Worm (Caenorhabditis elegans) whole organism, young adult: ENCODE measurements around the gene cpi-2.

Experiments
- C17E4.6 ChIP-seq: fragments of 200-800 bp; sonication (Bioruptor generic); IDR thresholded peaks from 2 replicates; pipeline ENCODE4 v1.3.6; 2022; ENCODE audit warnings: missing genetic modification reagents, missing genetic modification characterization, missing compliant biosample characterization
- D2030.7 ChIP-seq: fragments of 200-800 bp; sonication (Bioruptor generic); IDR thresholded peaks from 2 replicates; pipeline ENCODE4 v1.3.6; 2022; ENCODE audit warnings: missing genetic modification reagents, missing genetic modification characterization, missing compliant biosample characterization
- F39B2.1 ChIP-seq: fragments of 200-800 bp; sonication (Bioruptor generic); IDR thresholded peaks from 2 replicates; pipeline ENCODE4 v1.3.6; 2022; ENCODE audit warnings: missing genetic modification reagents, missing genetic modification characterization, missing compliant biosample characterization
- Y79H2A.3 ChIP-seq: fragments of 200-800 bp; sonication (Bioruptor generic); conservative IDR thresholded peaks from 2 replicates; pipeline ENCODE4 v1.3.6; 2022; ENCODE audit warnings: missing genetic modification reagents, missing genetic modification characterization, missing compliant biosample characterization
- atf-7 ChIP-seq: sonication (generic microtip); optimal IDR thresholded peaks from 2 replicates; lab custom pipeline; 2017; ENCODE audit warnings: mild to moderate bottlenecking, missing genetic modification characterization, missing compliant biosample characterization
- attf-3 ChIP-seq: fragments of 200-800 bp; sonication (Bioruptor generic); conservative IDR thresholded peaks from 2 replicates; pipeline ENCODE4 v1.3.6; 2022; ENCODE audit warnings: missing genetic modification reagents, missing genetic modification characterization, missing compliant biosample characterization
- cebp-1 ChIP-seq, 2 experiments: fragments of 200-800 bp in 1 of 2; sonication (Bioruptor generic) in 1 of 2; sonication (generic microtip) in 1 of 2; IDR thresholded peaks in 1 of 2; optimal IDR thresholded peaks in 1 of 2; 2 replicates each; pipeline versions ENCODE4 v1.3.6 to Lab custom; 2017 to 2022; ENCODE audit warnings: missing compliant biosample characterization in 2 of 2, missing genetic modification characterization in 2 of 2, mild to moderate bottlenecking in 1 of 2, missing genetic modification reagents in 1 of 2, moderate library complexity in 1 of 2
- ceh-100 ChIP-seq: fragments of 200-800 bp; sonication (Bioruptor generic); IDR thresholded peaks from 2 replicates; pipeline ENCODE4 v1.3.6; 2022; ENCODE audit warnings: missing genetic modification reagents, missing genetic modification characterization, missing compliant biosample characterization
- ceh-40 ChIP-seq: fragments of 200-800 bp; sonication (Bioruptor generic); IDR thresholded peaks from 2 replicates; pipeline ENCODE4 v1.3.6; 2022; ENCODE audit warnings: missing genetic modification characterization, missing compliant biosample characterization
- dox-1 ChIP-seq: fragments of 200-800 bp; sonication (Bioruptor generic); IDR thresholded peaks from 2 replicates; pipeline ENCODE4 v1.3.6; 2022; ENCODE audit warnings: missing genetic modification reagents, missing genetic modification characterization, missing compliant biosample characterization
- egl-44 ChIP-seq: fragments of 200-800 bp; sonication (Bioruptor generic); IDR thresholded peaks from 2 replicates; pipeline ENCODE4 v1.3.6; 2022; ENCODE audit warnings: missing genetic modification reagents, missing genetic modification characterization, missing compliant biosample characterization
- egrh-3 ChIP-seq: fragments of 200-800 bp; sonication (Bioruptor generic); IDR thresholded peaks from 2 replicates; pipeline ENCODE4 v1.3.6; 2022; ENCODE audit warnings: missing genetic modification reagents, missing genetic modification characterization, missing compliant biosample characterization
- ekl-4 ChIP-seq: fragments of 200-800 bp; sonication (Bioruptor generic); IDR thresholded peaks from 2 replicates; pipeline ENCODE4 v1.3.6; 2022; ENCODE audit warnings: missing genetic modification reagents, missing genetic modification characterization, missing compliant biosample characterization
- ets-4 ChIP-seq: fragments of 200-800 bp; sonication (Bioruptor generic); optimal IDR thresholded peaks from 2 replicates; lab custom pipeline; 2018; ENCODE audit warnings: mild to moderate bottlenecking, missing genetic modification characterization, missing compliant biosample characterization
- fkh-3 ChIP-seq: sonication (generic microtip); optimal IDR thresholded peaks from 2 replicates; lab custom pipeline; 2016; ENCODE audit warnings: mild to moderate bottlenecking, missing genetic modification characterization, missing compliant biosample characterization
- gei-17 ChIP-seq: fragments of 200-800 bp; sonication (Bioruptor generic); optimal IDR thresholded peaks from 2 replicates; lab custom pipeline; 2018; ENCODE audit warnings: mild to moderate bottlenecking, missing genetic modification characterization, missing compliant biosample characterization
- hlh-12 ChIP-seq: sonication (generic microtip); optimal IDR thresholded peaks from 2 replicates; lab custom pipeline; 2016; ENCODE audit warnings: missing genetic modification characterization, missing compliant biosample characterization
- hmg-1.2 ChIP-seq: fragments of 200-800 bp; sonication (Bioruptor generic); IDR thresholded peaks from 2 replicates; pipeline ENCODE4 v1.3.6; 2022; ENCODE audit warnings: missing genetic modification reagents, missing genetic modification characterization, missing compliant biosample characterization
- hmg-20 ChIP-seq: fragments of 200-800 bp; sonication (Bioruptor generic); IDR thresholded peaks from 2 replicates; pipeline ENCODE4 v1.3.6; 2022; ENCODE audit warnings: missing genetic modification reagents, missing genetic modification characterization, missing compliant biosample characterization
- hrde-1 ChIP-seq: sonication (generic microtip); optimal IDR thresholded peaks from 2 replicates; lab custom pipeline; 2016; ENCODE audit warnings: missing genetic modification characterization, mild to moderate bottlenecking, missing compliant biosample characterization, moderate library complexity, missing genotype, missing genetic modification reagents, borderline replicate concordance
- lag-1 ChIP-seq: fragments of 200-800 bp; sonication (Bioruptor generic); IDR thresholded peaks from 2 replicates; pipeline ENCODE4 v1.3.6; 2022; ENCODE audit warnings: missing genetic modification reagents, missing genetic modification characterization, missing compliant biosample characterization
- madf-3 ChIP-seq: fragments of 200-800 bp; sonication (Bioruptor generic); IDR thresholded peaks from 2 replicates; pipeline ENCODE4 v1.3.6; 2022; ENCODE audit warnings: missing genetic modification reagents, missing genetic modification characterization, missing compliant biosample characterization
- madf-6 ChIP-seq: fragments of 200-800 bp; sonication (Bioruptor generic); IDR thresholded peaks from 2 replicates; pipeline ENCODE4 v1.3.6; 2022; ENCODE audit warnings: missing genetic modification reagents, missing genetic modification characterization, missing compliant biosample characterization
- mcd-1 ChIP-seq: fragments of 200-800 bp; sonication (Bioruptor generic); IDR thresholded peaks from 2 replicates; pipeline ENCODE4 v1.3.6; 2022; ENCODE audit warnings: missing genetic modification reagents, missing genetic modification characterization, missing compliant biosample characterization
- mel-28 ChIP-seq: sonication (generic microtip); optimal IDR thresholded peaks from 2 replicates; lab custom pipeline; 2016; ENCODE audit warnings: borderline replicate concordance, mild to moderate bottlenecking, missing genetic modification characterization, missing compliant biosample characterization
- nfya-1 ChIP-seq: sonication (generic microtip); optimal IDR thresholded peaks from 2 replicates; lab custom pipeline; 2017; ENCODE audit warnings: antibody characterized with exemption, missing compliant biosample characterization, missing genetic modification characterization, borderline replicate concordance; ENCODE audit not compliant: insufficient read depth
- nfyb-1 ChIP-seq: fragments of 200-800 bp; sonication (Bioruptor generic); IDR thresholded peaks from 2 replicates; pipeline ENCODE4 v1.3.6; 2022; ENCODE audit warnings: missing genetic modification reagents, missing genetic modification characterization, missing compliant biosample characterization
- nhr-27 ChIP-seq: fragments of 200-800 bp; sonication (Bioruptor generic); optimal IDR thresholded peaks from 2 replicates; lab custom pipeline; 2018; ENCODE audit warnings: mild to moderate bottlenecking, missing genetic modification characterization, moderate library complexity, missing compliant biosample characterization
- pbrm-1 ChIP-seq: fragments of 200-800 bp; sonication (Bioruptor generic); IDR thresholded peaks from 2 replicates; pipeline ENCODE4 v1.3.6; 2022; ENCODE audit warnings: missing genetic modification reagents, missing genetic modification characterization, missing compliant biosample characterization
- rcor-1 ChIP-seq: fragments of 200-800 bp; sonication (Bioruptor generic); IDR thresholded peaks from 2 replicates; pipeline ENCODE4 v1.3.6; 2022; ENCODE audit warnings: missing genetic modification reagents, missing genetic modification characterization, missing compliant biosample characterization
- rpc-1 ChIP-seq, 2 experiments: fragments of 150-350 bp in 1 of 2; sonication (generic microtip) in 1 of 2; optimal IDR thresholded peaks; 2 replicates each; lab custom pipeline; 2014 to 2018; ENCODE audit warnings: missing biosample characterization in 1 of 2, missing genetic modification characterization in 1 of 2, missing genetic modification reagents in 1 of 2, missing genotype in 1 of 2
- snpc-1.3 ChIP-seq: sonication (generic microtip); optimal IDR thresholded peaks from 2 replicates; lab custom pipeline; 2017; ENCODE audit warnings: missing genetic modification characterization, mild to moderate bottlenecking, missing compliant biosample characterization, antibody characterized with exemption, moderate library complexity, missing genotype, missing genetic modification reagents; ENCODE audit not compliant: insufficient read depth
- tbp1 ChIP-seq: fragments of 200-800 bp; sonication (Bioruptor generic); optimal IDR thresholded peaks from 2 replicates; lab custom pipeline; 2018; ENCODE audit warnings: mild to moderate bottlenecking, missing genetic modification characterization, missing compliant biosample characterization
- xnd-1 ChIP-seq: sonication (generic microtip); optimal IDR thresholded peaks from 2 replicates; lab custom pipeline; 2016; ENCODE audit warnings: missing genotype, missing genetic modification reagents, missing genetic modification characterization, missing compliant biosample characterization
- zfh-2 ChIP-seq: fragments of 200-800 bp; sonication (Bioruptor generic); conservative IDR thresholded peaks from 2 replicates; pipeline ENCODE4 v1.3.6; 2022; ENCODE audit warnings: missing genetic modification reagents, missing genetic modification characterization, missing compliant biosample characterization
- ztf-18 ChIP-seq: sonication (generic microtip); optimal IDR thresholded peaks from 2 replicates; lab custom pipeline; 2016; ENCODE audit warnings: missing genotype, mild to moderate bottlenecking, missing genetic modification characterization, missing compliant biosample characterization

cpi-2 gene

DNA sequence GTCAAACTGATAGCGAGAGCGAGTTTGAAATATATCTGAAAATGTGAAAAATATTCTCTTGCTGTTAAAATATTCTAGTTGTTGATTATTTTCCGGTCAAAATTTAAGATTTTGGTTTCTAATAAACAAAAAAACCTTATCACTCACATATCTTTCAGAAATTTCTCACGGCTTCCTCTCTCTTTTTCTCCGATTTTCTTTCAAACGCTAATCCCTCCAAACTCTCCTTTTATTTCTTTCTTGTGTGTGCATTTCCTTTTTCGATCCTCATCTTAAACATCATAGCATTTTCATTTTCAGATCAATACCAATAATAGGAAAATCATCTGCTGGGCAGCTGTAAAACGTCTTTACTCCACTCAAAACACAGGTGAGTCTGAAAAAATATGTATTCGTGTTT lies 40.6 kb upstream of the cpi-2 start, which contains the start of gene fos-1:
TSS of gene fos-1 (plus strand) at position 301 of the 400 bp plus-strand sequence.
- TF ChIP-seq fkh-3 (tag; lab: Kevin White, UChicago) (no peak), egrh-3 (GFP tag; lab: Robert Waterston, UW) (no peak), ztf-18 (tag; lab: Kevin White, UChicago) (no peak), attf-3 (GFP tag; lab: Robert Waterston, UW) (no peak), tbp1 (GFP tag; lab: Kevin White, UChicago) (no peak), xnd-1 (tag; lab: Kevin White, UChicago) (no peak), ekl-4 (GFP tag; lab: Robert Waterston, UW) (no peak), mel-28 (tag; lab: Kevin White, UChicago) (no peak), hrde-1 (no peak), mcd-1 (GFP tag; lab: Robert Waterston, UW) (no peak), nfya-1 (no peak), Y79H2A.3 (GFP tag; lab: Robert Waterston, UW) (no peak), ets-4 (GFP tag; lab: Kevin White, UChicago) (no peak), rpc-1 (optimal IDR thresholded peaks at IDR 0.05; lab: Kevin White, UChicago) (no peak), rpc-1 (tag; optimal IDR thresholded peaks at IDR 0.05; lab: Kevin White, UChicago) (no peak), gei-17 (GFP tag; lab: Kevin White, UChicago) (no peak), hmg-1.2 (GFP tag; lab: Robert Waterston, UW) (no peak), madf-6 (GFP tag; lab: Robert Waterston, UW) (no peak), nhr-27 (no peak), C17E4.6 (no peak), D2030.7 (GFP tag; lab: Robert Waterston, UW) (no peak)

DNA sequence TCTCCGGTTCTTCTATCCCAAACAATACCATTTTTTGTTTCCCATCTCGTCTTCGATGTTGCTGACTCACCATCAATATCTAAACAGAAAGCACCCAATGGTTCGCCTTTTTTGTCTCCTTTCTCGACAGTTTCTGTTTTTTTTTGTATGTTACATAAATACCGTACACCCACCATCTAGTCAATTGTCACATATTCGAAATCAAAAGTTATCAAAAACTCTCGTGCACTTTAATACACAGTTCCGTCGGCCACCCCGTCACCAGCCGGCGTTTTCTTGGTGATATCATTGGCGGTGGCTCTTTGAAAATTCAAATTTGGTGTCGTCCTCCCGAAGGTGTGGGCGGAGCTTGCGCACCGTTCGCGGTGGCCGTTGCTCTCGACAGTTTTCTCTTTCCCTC lies 35.9 kb upstream of the cpi-2 start:
- no peak for TF ChIP-seq F39B2.1 (GFP tag; lab: Robert Waterston, UW)
- no peak for TF ChIP-seq atf-7 (tag; lab: Kevin White, UChicago)
- no peak for TF ChIP-seq ekl-4 (GFP tag; lab: Robert Waterston, UW)
- TF ChIP-seq madf-3 (GFP tag; lab: Robert Waterston, UW), result no peak
- no peak for TF ChIP-seq hlh-12 (tag; lab: Kevin White, UChicago)
- peak; percentile 63; the same call in 1 of the 2 replicates for TF ChIP-seq zfh-2 (GFP tag; lab: Robert Waterston, UW)

DNA sequence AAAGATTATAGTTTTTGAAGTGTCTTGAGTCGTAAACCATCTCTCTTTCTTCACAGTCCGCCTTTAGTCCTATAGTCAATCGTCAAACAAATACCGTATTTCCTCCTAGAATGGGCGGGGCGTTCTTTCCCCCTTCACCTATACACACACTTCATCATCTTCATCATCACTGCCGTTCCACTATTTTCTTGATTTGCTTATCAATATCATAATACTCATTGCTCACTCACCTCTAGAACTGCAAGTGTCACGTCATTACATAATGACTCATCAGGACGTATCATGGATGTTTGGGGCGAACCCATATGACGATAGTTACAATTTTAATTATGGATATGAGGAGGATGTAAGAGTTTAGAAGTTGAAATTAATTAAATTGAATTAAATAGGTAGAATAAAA lies 33.2 kb upstream of the cpi-2 start:
- no peak for TF ChIP-seq nfyb-1
- TF ChIP-seq hmg-20 (GFP tag; lab: Robert Waterston, UW), result no peak
- TF ChIP-seq snpc-1.3 (tag; lab: Kevin White, UChicago), result no peak
- no peak for TF ChIP-seq ceh-40 (GFP tag; lab: Robert Waterston, UW)
- TF ChIP-seq lag-1 (GFP tag; lab: Robert Waterston, UW), result no peak
- TF ChIP-seq egl-44 (GFP tag; lab: Robert Waterston, UW), result no peak
- no peak for TF ChIP-seq ceh-100 (GFP tag; lab: Robert Waterston, UW)
- TF ChIP-seq pbrm-1, result no peak
- no peak for TF ChIP-seq dox-1 (GFP tag; lab: Robert Waterston, UW)
- no peak for TF ChIP-seq madf-6 (GFP tag; lab: Robert Waterston, UW)
- TF ChIP-seq, all 124 proteins: peak for 0

DNA sequence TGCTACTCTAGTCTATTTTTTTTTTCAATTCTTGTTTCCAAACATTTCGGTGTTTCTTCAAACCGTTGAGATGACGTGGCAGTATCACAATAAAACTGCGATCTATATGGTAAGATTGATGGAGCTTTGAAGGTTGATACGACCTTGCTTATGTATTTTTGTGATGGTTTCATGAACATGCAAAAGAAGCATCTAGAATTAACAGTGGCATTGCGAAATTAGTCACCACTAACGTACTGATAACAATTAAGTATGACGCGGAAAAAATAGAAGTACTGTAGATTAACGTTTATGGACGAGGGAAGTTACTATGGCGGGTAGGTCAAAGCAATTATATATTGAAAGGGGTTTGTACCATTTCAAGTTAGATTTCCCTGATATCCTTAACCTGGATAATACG lies 31.5 kb upstream of the cpi-2 start:
- TF ChIP-seq rcor-1 (GFP tag; lab: Robert Waterston, UW) (no peak), cebp-1 (GFP tag; IDR thresholded peaks at IDR 0.05; lab: Robert Waterston, UW) (peak; percentile 72; the same call in 1 of the 2 replicates), cebp-1 (tag; optimal IDR thresholded peaks at IDR 0.05; lab: Kevin White, UChicago) (peak; percentile 86)
- TF ChIP-seq, all 124 proteins: peak for 1
